Worm (Caenorhabditis elegans): ENCODE results near the gene frpr-1.

ce11 chrX:8160016-8160415 is 30.6 kb upstream of the frpr-1 start:
- TF ChIP-seq egl-27 (tag; optimal IDR thresholded peaks at IDR 0.05) (no peak), ama-1 (optimal IDR thresholded peaks at IDR 0.05) (peak; percentile 16), nhr-237 (tag; optimal IDR thresholded peaks at IDR 0.05) (no peak), nhr-10 (tag; optimal IDR thresholded peaks at IDR 0.05) (no peak), alr-1 (tag; optimal IDR thresholded peaks at IDR 0.05) (no peak), ztf-11 (tag; optimal IDR thresholded peaks at IDR 0.05) (no peak), unc-62 (GFP tag; optimal IDR thresholded peaks at IDR 0.05) (no peak)

Data from whole organism, L2 larva.